Fruit fly (Drosophila melanogaster) whole organism, prepupa: ENCODE data around the gene TTLL3A.

ENCODE experiments used
- Blimp-1 ChIP-seq: fragments of 200-800 bp; sonication (Bioruptor generic); optimal IDR thresholded peaks from 3 replicates; lab custom pipeline; 2017; ENCODE audit warnings: missing biosample characterization, missing genetic modification characterization, mild to moderate bottlenecking, moderate library complexity, missing genetic modification reagents
- CG10631 ChIP-seq: fragments of 200-800 bp; sonication (Bioruptor generic); optimal IDR thresholded peaks from 2 replicates; lab custom pipeline; 2016; ENCODE audit warnings: missing biosample characterization, missing genetic modification characterization
- CG10669 ChIP-seq: fragments of 200-800 bp; sonication (Bioruptor generic); optimal IDR thresholded peaks from 3 replicates; lab custom pipeline; 2018; ENCODE audit warnings: missing biosample characterization, mild to moderate bottlenecking, missing genetic modification characterization, moderate library complexity
- CG11294 ChIP-seq: fragments of 200-800 bp; sonication (Bioruptor generic); IDR thresholded peaks from 2 replicates; pipeline ENCODE4 v1.3.6; 2022; ENCODE audit warnings: missing biosample characterization, missing genetic modification characterization
- CG11762 ChIP-seq: fragments of 200-800 bp; sonication (Bioruptor generic); optimal IDR thresholded peaks from 3 replicates; lab custom pipeline; 2016; ENCODE audit warnings: missing biosample characterization, missing genetic modification characterization; ENCODE audit not compliant: insufficient read depth
- CG1621 ChIP-seq: fragments of 200-800 bp; sonication (Bioruptor generic); optimal IDR thresholded peaks from 3 replicates; lab custom pipeline; 2018; ENCODE audit warnings: missing biosample characterization, mild to moderate bottlenecking, missing genetic modification characterization
- CG31627 ChIP-seq: fragments of 200-800 bp; sonication (Bioruptor generic); optimal IDR thresholded peaks from 3 replicates; lab custom pipeline; 2016; ENCODE audit warnings: missing biosample characterization, missing genetic modification characterization
- CG34406 ChIP-seq: fragments of 200-800 bp; sonication (Bioruptor generic); optimal IDR thresholded peaks from 3 replicates; lab custom pipeline; 2016; ENCODE audit warnings: missing biosample characterization, missing genetic modification characterization
- CG3919 ChIP-seq: fragments of 200-800 bp; sonication (Bioruptor generic); optimal IDR thresholded peaks from 3 replicates; lab custom pipeline; 2016; ENCODE audit warnings: missing biosample characterization, missing genetic modification characterization
- CG6792 ChIP-seq: fragments of 200-800 bp; sonication (Bioruptor generic); optimal IDR thresholded peaks from 3 replicates; lab custom pipeline; 2016; ENCODE audit warnings: missing biosample characterization, missing genetic modification characterization
- CG8119 ChIP-seq: fragments of 200-800 bp; sonication (Bioruptor generic); IDR thresholded peaks from 3 replicates; pipeline ENCODE4 v1.3.6; 2022; ENCODE audit warnings: missing biosample characterization, missing genetic modification characterization
- CG8319 ChIP-seq: fragments of 200-800 bp; sonication (Bioruptor generic); optimal IDR thresholded peaks from 3 replicates; lab custom pipeline; 2016; ENCODE audit warnings: missing biosample characterization, missing genetic modification characterization
- CG8632 ChIP-seq: fragments of 200-800 bp; sonication (Bioruptor generic); optimal IDR thresholded peaks from 3 replicates; lab custom pipeline; 2016; ENCODE audit warnings: missing biosample characterization, missing genetic modification characterization
- Eip75B ChIP-seq: fragments of 200-800 bp; sonication (Bioruptor generic); optimal IDR thresholded peaks from 3 replicates; lab custom pipeline; 2016; ENCODE audit warnings: missing biosample characterization, missing genetic modification characterization
- Eip78C ChIP-seq: fragments of 200-800 bp; sonication (Bioruptor generic); peaks from one replicate; lab custom pipeline; 2016; ENCODE audit warnings: missing biosample characterization, missing genetic modification characterization
- Eip93F ChIP-seq: fragments of 200-800 bp; sonication (Bioruptor generic); optimal IDR thresholded peaks from 2 replicates; lab custom pipeline; 2016; ENCODE audit warnings: missing biosample characterization, mild to moderate bottlenecking, missing genetic modification characterization
- Ets21C ChIP-seq: fragments of 200-800 bp; sonication (Bioruptor generic); optimal IDR thresholded peaks from 3 replicates; lab custom pipeline; 2016; ENCODE audit warnings: missing biosample characterization, missing genetic modification characterization
- Gug ChIP-seq: fragments of 200-800 bp; sonication (Bioruptor generic); IDR thresholded peaks from 2 replicates; pipeline ENCODE4 v1.3.6; 2022; ENCODE audit warnings: missing biosample characterization, missing genetic modification characterization
- Hr38 ChIP-seq: sonication (Bioruptor generic); optimal IDR thresholded peaks from 2 replicates; lab custom pipeline; 2016; ENCODE audit warnings: missing biosample characterization, missing genetic modification characterization
- Hr39 ChIP-seq: fragments of 200-800 bp; sonication (Bioruptor generic); optimal IDR thresholded peaks from 2 replicates; lab custom pipeline; 2016; ENCODE audit warnings: missing biosample characterization, missing genetic modification characterization
- Hr4 ChIP-seq: fragments of 200-800 bp; sonication (Bioruptor generic); optimal IDR thresholded peaks from 3 replicates; lab custom pipeline; 2016; ENCODE audit warnings: missing biosample characterization, missing genetic modification characterization
- Met ChIP-seq: fragments of 200-800 bp; sonication (Bioruptor generic); optimal IDR thresholded peaks from 3 replicates; lab custom pipeline; 2016; ENCODE audit warnings: missing biosample characterization, missing genetic modification characterization
- OdsH ChIP-seq: fragments of 200-800 bp; sonication (Bioruptor generic); optimal IDR thresholded peaks from 3 replicates; lab custom pipeline; 2016; ENCODE audit warnings: missing biosample characterization, missing genetic modification characterization
- Sox102F ChIP-seq: fragments of 200-800 bp; sonication (Bioruptor generic); optimal IDR thresholded peaks from 2 replicates; lab custom pipeline; 2016; ENCODE audit warnings: missing biosample characterization, mild to moderate bottlenecking, missing genetic modification characterization
- Sox14 ChIP-seq: fragments of 200-800 bp; sonication (Bioruptor generic); optimal IDR thresholded peaks from 3 replicates; lab custom pipeline; 2016; ENCODE audit warnings: missing biosample characterization, missing genetic modification characterization
- Sox15 ChIP-seq: fragments of 200-800 bp; sonication (Bioruptor generic); optimal IDR thresholded peaks from 3 replicates; lab custom pipeline; 2016; ENCODE audit warnings: missing biosample characterization, missing genetic modification characterization
- acj6 ChIP-seq: fragments of 200-800 bp; sonication (Bioruptor generic); optimal IDR thresholded peaks from 3 replicates; lab custom pipeline; 2016; ENCODE audit warnings: missing biosample characterization, missing genetic modification characterization
- dsx ChIP-seq: fragments of 200-800 bp; optimal IDR thresholded peaks from 3 replicates; lab custom pipeline; 2019; ENCODE audit warnings: missing biosample characterization, mild to moderate bottlenecking, missing genetic modification characterization, moderate library complexity; ENCODE audit not compliant: poor library complexity, severe bottlenecking
- eg ChIP-seq: fragments of 200-800 bp; sonication (Bioruptor generic); IDR thresholded peaks from 3 replicates; pipeline ENCODE4 v1.3.6; 2022; ENCODE audit warnings: missing biosample characterization, missing genetic modification characterization
- fd59A ChIP-seq: fragments of 200-800 bp; sonication (Bioruptor generic); optimal IDR thresholded peaks from 2 replicates; lab custom pipeline; 2017; ENCODE audit warnings: missing biosample characterization, mild to moderate bottlenecking, missing genetic modification characterization, missing genetic modification reagents
- fkh ChIP-seq: fragments of 200-800 bp; sonication (Bioruptor generic); optimal IDR thresholded peaks from 3 replicates; lab custom pipeline; 2017; ENCODE audit warnings: missing biosample characterization, mild to moderate bottlenecking, missing genetic modification characterization, moderate library complexity
- pdm3 ChIP-seq: fragments of 200-800 bp; sonication (Bioruptor generic); optimal IDR thresholded peaks from 3 replicates; lab custom pipeline; 2016; ENCODE audit warnings: missing biosample characterization, missing genetic modification characterization
- salr ChIP-seq, 2 experiments: fragments of 200-800 bp; sonication (Bioruptor generic); optimal IDR thresholded peaks; 3 replicates each; lab custom pipeline; 2016 to 2018; ENCODE audit warnings: missing biosample characterization in 2 of 2, missing genetic modification characterization in 2 of 2, mild to moderate bottlenecking in 1 of 2
- spab ChIP-seq: fragments of 200-800 bp; sonication (Bioruptor generic); optimal IDR thresholded peaks from 2 replicates; lab custom pipeline; 2017; ENCODE audit warnings: missing biosample characterization, mild to moderate bottlenecking, missing genetic modification characterization, missing genetic modification reagents
- ss ChIP-seq, 2 experiments: fragments of 200-800 bp; sonication (Bioruptor generic); optimal IDR thresholded peaks; 2 replicates in 1 of 2; 3 replicates in 1 of 2; lab custom pipeline; 2017 to 2018; ENCODE audit warnings: mild to moderate bottlenecking in 2 of 2, missing biosample characterization in 2 of 2, missing genetic modification characterization in 2 of 2, moderate library complexity in 1 of 2
- svp ChIP-seq: fragments of 200-800 bp; sonication (Bioruptor generic); peaks from one replicate; lab custom pipeline; 2016; ENCODE audit warnings: missing biosample characterization, missing genetic modification characterization
- topi ChIP-seq: fragments of 200-800 bp; sonication (Bioruptor generic); optimal IDR thresholded peaks from 3 replicates; lab custom pipeline; 2016; ENCODE audit warnings: missing biosample characterization, missing genetic modification characterization

The TTLL3A gene

DNA sequence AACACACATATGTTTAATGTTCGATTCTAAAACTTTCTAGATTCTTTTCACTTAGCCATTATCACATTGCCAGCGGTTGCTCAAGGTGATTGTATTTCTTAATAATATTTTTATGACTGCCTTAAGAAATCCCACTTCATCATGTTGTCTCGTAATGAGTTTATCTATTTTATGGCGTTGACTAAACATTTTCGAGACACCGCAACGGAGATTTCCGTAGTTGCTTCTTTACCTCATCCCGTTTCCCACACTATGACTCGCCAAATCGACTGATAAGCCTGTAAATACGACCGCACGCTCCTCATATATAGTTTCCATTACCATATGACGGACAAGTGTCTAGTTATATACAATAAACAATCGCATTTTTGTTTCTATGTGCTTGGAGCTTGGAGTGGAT lies 45.6 kb upstream of the TTLL3A start:
- no peak for TF ChIP-seq Met (GFP tag; lab: Kevin White, UChicago)
- no peak for TF ChIP-seq CG1621 (tag; lab: Kevin White, UChicago)
- TF ChIP-seq Eip93F (GFP tag; lab: Kevin White, UChicago) = no peak
- no peak for TF ChIP-seq CG3919 (GFP tag; lab: Kevin White, UChicago)
- no peak for TF ChIP-seq Ets21C (GFP tag; lab: Kevin White, UChicago)
- no peak for TF ChIP-seq CG8632 (GFP tag; lab: Kevin White, UChicago)
- TF ChIP-seq spab (GFP tag; lab: Kevin White, UChicago) = no peak
- no peak for TF ChIP-seq OdsH (GFP tag; lab: Kevin White, UChicago)
- no peak for TF ChIP-seq CG8119 (GFP tag; lab: Robert Waterston, UW)
- no peak for TF ChIP-seq Hr39 (GFP tag; lab: Kevin White, UChicago)
- no peak for TF ChIP-seq CG11294 (GFP tag; lab: Robert Waterston, UW)

dm6 chr2L:6784235-6784634 lies 44.2 kb upstream of the TTLL3A start:
- TF ChIP-seq ss (GFP tag; optimal IDR thresholded peaks at IDR 0.05; lab: Kevin White, UChicago) (peak in 1 of 2 experiments; percentile 29), Eip78C (GFP tag; lab: Kevin White, UChicago) (peak; percentile 44), topi (GFP tag; lab: Kevin White, UChicago) (no peak), fd59A (no peak), Hr4 (GFP tag; lab: Kevin White, UChicago) (no peak)

DNA sequence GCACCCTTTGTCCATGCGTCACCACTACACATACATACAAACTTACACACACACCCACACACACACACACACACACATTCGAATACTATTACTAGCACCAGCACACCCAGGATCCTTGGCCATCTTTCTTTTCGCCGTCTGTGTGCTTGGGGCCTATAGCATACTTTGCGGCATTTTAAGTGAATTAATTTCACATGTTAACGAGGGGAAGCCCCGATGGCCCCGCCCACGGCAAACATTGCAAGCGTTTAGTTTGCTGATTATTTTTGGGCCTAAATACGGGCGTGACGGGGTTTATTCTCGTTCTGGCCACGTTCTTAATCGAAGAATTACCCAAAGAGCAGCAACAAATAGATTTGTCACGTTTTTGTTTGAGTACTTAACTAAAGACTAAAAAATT lies 43.4 kb upstream of the TTLL3A start:
- TF ChIP-seq dsx (GFP tag; lab: Kevin White, UChicago) = no peak
- no peak for TF ChIP-seq CG6792 (GFP tag; lab: Kevin White, UChicago)
- peak; percentile 51 for TF ChIP-seq Eip78C (GFP tag; lab: Kevin White, UChicago)
- no peak for TF ChIP-seq spab (GFP tag; lab: Kevin White, UChicago)
- TF ChIP-seq CG3919 (GFP tag; lab: Kevin White, UChicago) = no peak
- TF ChIP-seq CG11762 (GFP tag; lab: Kevin White, UChicago) = no peak
- no peak for TF ChIP-seq fkh (GFP tag; lab: Kevin White, UChicago)
- TF ChIP-seq salr (GFP tag; optimal IDR thresholded peaks at IDR 0.05; lab: Kevin White, UChicago) = no peak
- TF ChIP-seq Sox102F (GFP tag; lab: Kevin White, UChicago) = no peak

DNA sequence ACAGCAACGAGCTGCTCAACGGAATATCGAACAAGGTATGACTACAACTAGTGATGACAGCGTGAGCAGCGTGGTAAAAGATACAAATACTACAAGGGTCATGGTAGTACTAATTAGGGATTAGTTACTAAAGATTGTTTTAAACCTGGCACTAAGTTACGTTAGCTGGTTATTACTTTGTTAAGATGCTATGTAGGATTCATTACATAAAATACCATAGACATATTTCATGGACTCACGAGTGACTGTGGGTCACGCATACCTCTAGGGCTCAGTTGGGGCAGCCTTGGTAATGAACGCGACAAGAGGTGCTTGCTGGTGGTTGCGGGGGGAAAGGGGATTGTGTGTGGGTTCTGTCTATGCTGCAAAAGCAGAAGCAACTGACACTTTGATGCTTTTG lies 34.9 kb upstream of the TTLL3A start:
- peak; percentile 3 for TF ChIP-seq CG10669 (GFP tag; lab: Kevin White, UChicago)
- TF ChIP-seq svp = peak; percentile 55
- TF ChIP-seq fd59A = no peak

DNA sequence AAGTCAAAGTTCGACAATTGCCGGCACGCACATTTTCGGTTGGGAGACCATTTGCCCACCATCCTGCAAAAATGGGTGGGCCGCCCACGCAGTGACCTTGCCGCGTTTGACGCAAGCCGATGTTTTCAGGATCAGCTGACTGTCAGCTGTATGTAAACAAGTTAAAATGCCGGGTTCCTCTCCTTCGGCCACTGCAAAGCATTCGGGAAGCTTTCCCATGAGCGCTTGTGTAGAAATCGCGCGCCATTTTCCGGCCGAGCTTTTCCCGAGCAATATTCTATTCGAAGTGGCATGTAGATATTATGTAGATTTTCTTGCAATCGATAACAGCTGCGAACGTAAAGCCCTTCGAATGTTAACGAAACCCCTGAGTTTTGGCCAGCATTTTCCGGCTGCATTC lies 33.7 kb upstream of the TTLL3A start, which contains the start of gene CG17378:
Gene CG17378 (plus strand): TSS at position 397 of the 400 bp plus-strand sequence.
- TF ChIP-seq Eip78C (GFP tag; lab: Kevin White, UChicago) (no peak), Blimp-1 (GFP tag; lab: Kevin White, UChicago) (no peak), ss (GFP tag; optimal IDR thresholded peaks at IDR 0.05; lab: Kevin White, UChicago) (no peak), Eip93F (GFP tag; lab: Kevin White, UChicago) (no peak), fd59A (no peak), CG6792 (GFP tag; lab: Kevin White, UChicago) (no peak), CG1621 (tag; lab: Kevin White, UChicago) (no peak)

DNA sequence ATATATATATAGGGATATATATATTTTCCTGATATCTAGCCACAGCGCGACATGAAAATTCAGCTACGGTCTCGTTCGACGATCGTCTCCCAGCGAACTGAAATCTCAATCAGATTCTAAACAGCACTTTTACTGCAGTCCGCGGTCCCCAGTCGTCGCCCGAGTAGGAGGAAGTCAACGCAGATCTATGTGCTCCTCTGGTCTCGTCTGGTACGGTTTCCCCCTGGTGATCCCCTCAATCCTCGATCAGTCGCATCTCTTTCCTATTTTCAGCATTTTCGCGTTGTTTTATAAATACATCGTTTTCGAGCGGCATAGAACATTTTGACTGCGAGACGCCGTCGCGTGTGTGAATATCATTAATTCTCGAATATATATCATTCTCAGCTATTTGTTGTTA lies 32.7 kb upstream of the TTLL3A start, which contains the start of gene LUBEL:
Gene LUBEL (minus strand): TSS at position 101 of the 400 bp plus-strand sequence.
- TF ChIP-seq pdm3 = no peak
- no peak for TF ChIP-seq CG34406 (GFP tag; lab: Kevin White, UChicago)
- TF ChIP-seq Eip75B (GFP tag; lab: Kevin White, UChicago) = no peak
- TF ChIP-seq CG8319 (GFP tag; lab: Kevin White, UChicago) = no peak
- no peak for TF ChIP-seq Blimp-1 (GFP tag; lab: Kevin White, UChicago)
- TF ChIP-seq CG10631 = no peak
- TF ChIP-seq Ets21C (GFP tag; lab: Kevin White, UChicago) = no peak
- no peak for TF ChIP-seq Sox14 (GFP tag; lab: Kevin White, UChicago)
- TF ChIP-seq eg (GFP tag; lab: Robert Waterston, UW) = no peak
- TF ChIP-seq Hr38 (GFP tag; lab: Kevin White, UChicago) = no peak
- no peak for TF ChIP-seq salr (GFP tag; optimal IDR thresholded peaks at IDR 0.05; lab: Kevin White, UChicago)
- TF ChIP-seq Gug = no peak
- no peak for TF ChIP-seq CG3919 (GFP tag; lab: Kevin White, UChicago)
- no peak for TF ChIP-seq acj6 (GFP tag; lab: Kevin White, UChicago)
- TF ChIP-seq Sox15 = no peak
- no peak for TF ChIP-seq CG31627 (GFP tag; lab: Kevin White, UChicago)
- no peak for TF ChIP-seq Sox102F (GFP tag; lab: Kevin White, UChicago)
